Worm (Caenorhabditis elegans): ENCODE measurements around the gene R193.2.

The R193.2 gene

ce11 chrX:1148438-1148837 lies at the start of gene R193.2, which contains the start of gene R193.6:
R193.2 (minus strand) TSS chrX:1148585.
R193.6 (plus strand) TSS chrX:1148787.
- TF ChIP-seq him-1 (tag; optimal IDR thresholded peaks at IDR 0.05) (no peak), dao-5 (tag; optimal IDR thresholded peaks at IDR 0.05) (no peak)

ce11 chrX:1192848-1193247 lies 44.5 kb upstream of the R193.2 start, which contains the start of gene T13G4.1:
T13G4.1 (plus strand) TSS chrX:1193148.
- TF ChIP-seq W03F9.2 (tag; optimal IDR thresholded peaks at IDR 0.05) (no peak), him-1 (tag; optimal IDR thresholded peaks at IDR 0.05) (no peak), dao-5 (tag; optimal IDR thresholded peaks at IDR 0.05) (no peak)

ce11 chrX:1191582-1191981 lies 43.2 kb upstream of the R193.2 start, which contains the start of gene T13G4.4:
T13G4.4 (minus strand) TSS chrX:1191678.
- TF ChIP-seq him-1 (tag; optimal IDR thresholded peaks at IDR 0.05): no peak
- TF ChIP-seq W03F9.2 (tag; optimal IDR thresholded peaks at IDR 0.05): no peak
- no peak for TF ChIP-seq dao-5 (tag; optimal IDR thresholded peaks at IDR 0.05)

- TF ChIP-seq dao-5 (tag; optimal IDR thresholded peaks at IDR 0.05): no peak
- no peak for TF ChIP-seq W03F9.2 (tag; optimal IDR thresholded peaks at IDR 0.05)
- TF ChIP-seq him-1 (tag; optimal IDR thresholded peaks at IDR 0.05): no peak
Observed at ce11 chrX:1185474-1185873, 37.1 kb upstream of the R193.2 start.

ce11 chrX:1183985-1184384 lies 35.6 kb upstream of the R193.2 start:
- TF ChIP-seq W03F9.2 (tag; optimal IDR thresholded peaks at IDR 0.05): no peak
- no peak for TF ChIP-seq him-1 (tag; optimal IDR thresholded peaks at IDR 0.05)
- TF ChIP-seq dao-5 (tag; optimal IDR thresholded peaks at IDR 0.05): no peak

ce11 chrX:1183258-1183657 lies 34.9 kb upstream of the R193.2 start:
- TF ChIP-seq him-1 (tag; optimal IDR thresholded peaks at IDR 0.05): no peak
- no peak for TF ChIP-seq dao-5 (tag; optimal IDR thresholded peaks at IDR 0.05)
- TF ChIP-seq W03F9.2 (tag; optimal IDR thresholded peaks at IDR 0.05): no peak

ce11 chrX:1181271-1181958 lies 33.0 kb upstream of the R193.2 start:
- TF ChIP-seq W03F9.2 (tag; optimal IDR thresholded peaks at IDR 0.05) (no peak), dao-5 (tag; optimal IDR thresholded peaks at IDR 0.05) (no peak), him-1 (tag; optimal IDR thresholded peaks at IDR 0.05) (no peak)

DNA sequence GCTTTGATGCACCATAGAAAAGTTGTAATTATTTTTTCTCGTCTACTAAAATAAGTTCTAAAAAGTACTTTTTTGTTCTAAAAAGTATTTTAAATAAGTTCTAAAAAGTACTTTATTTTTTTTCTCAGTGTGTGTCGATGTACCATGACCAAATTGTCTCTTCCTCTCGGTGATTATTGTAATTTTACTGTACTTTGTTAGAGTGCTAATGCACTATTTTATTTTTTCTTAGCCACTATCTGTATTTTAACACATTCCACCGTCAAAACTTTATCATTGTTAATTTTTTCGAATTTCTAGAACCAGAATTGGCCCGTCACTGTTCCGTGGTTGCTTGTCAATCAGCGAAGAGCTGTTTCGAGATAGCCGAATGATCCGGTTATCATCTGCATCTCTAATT lies 31.6 kb upstream of the R193.2 start, which contains the start of gene hot-8:
Gene hot-8 (plus strand): TSS at position 301 of the 400 bp plus-strand sequence.
- TF ChIP-seq him-1 (tag; optimal IDR thresholded peaks at IDR 0.05) (no peak), W03F9.2 (tag; optimal IDR thresholded peaks at IDR 0.05) (no peak), dao-5 (tag; optimal IDR thresholded peaks at IDR 0.05) (no peak)

- TF ChIP-seq dao-5 (tag; optimal IDR thresholded peaks at IDR 0.05): no peak
- no peak for TF ChIP-seq him-1 (tag; optimal IDR thresholded peaks at IDR 0.05)
- no peak for TF ChIP-seq W03F9.2 (tag; optimal IDR thresholded peaks at IDR 0.05)
Observed at ce11 chrX:1172024-1172423, 23.6 kb upstream of the R193.2 start.

- TF ChIP-seq W03F9.2 (tag; optimal IDR thresholded peaks at IDR 0.05) (no peak), dao-5 (tag; optimal IDR thresholded peaks at IDR 0.05) (no peak), him-1 (tag; optimal IDR thresholded peaks at IDR 0.05) (no peak)
Observed at ce11 chrX:1171617-1172016, 23.2 kb upstream of the R193.2 start.

DNA sequence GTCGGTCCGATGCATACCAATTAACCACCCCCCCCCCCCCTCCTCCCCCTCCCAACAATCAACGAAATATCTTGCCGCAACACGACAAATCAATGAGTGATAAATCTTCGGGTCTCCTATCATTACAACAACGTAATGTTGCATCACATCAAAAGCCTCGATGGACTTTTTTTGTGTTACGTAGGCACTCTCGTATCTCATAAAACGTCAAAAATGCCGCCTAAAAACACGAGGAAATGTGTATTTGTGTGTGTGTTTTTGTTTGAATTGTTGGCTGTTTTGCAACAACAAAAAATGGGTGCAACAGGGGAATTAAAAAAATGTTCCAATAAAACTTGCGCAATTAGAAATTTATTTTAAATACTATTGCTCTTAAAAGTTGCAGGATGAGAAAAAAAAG lies 18.8 kb upstream of the R193.2 start:
- no peak for TF ChIP-seq dao-5 (tag; optimal IDR thresholded peaks at IDR 0.05)
- no peak for TF ChIP-seq W03F9.2 (tag; optimal IDR thresholded peaks at IDR 0.05)

- no peak for TF ChIP-seq dao-5 (tag; optimal IDR thresholded peaks at IDR 0.05)
- TF ChIP-seq him-1 (tag; optimal IDR thresholded peaks at IDR 0.05): no peak
- no peak for TF ChIP-seq W03F9.2 (tag; optimal IDR thresholded peaks at IDR 0.05)
Observed at ce11 chrX:1162019-1162418, 13.6 kb upstream of the R193.2 start, which contains the start of gene tmc-1. tmc-1 (plus strand) TSS chrX:1162207.

DNA sequence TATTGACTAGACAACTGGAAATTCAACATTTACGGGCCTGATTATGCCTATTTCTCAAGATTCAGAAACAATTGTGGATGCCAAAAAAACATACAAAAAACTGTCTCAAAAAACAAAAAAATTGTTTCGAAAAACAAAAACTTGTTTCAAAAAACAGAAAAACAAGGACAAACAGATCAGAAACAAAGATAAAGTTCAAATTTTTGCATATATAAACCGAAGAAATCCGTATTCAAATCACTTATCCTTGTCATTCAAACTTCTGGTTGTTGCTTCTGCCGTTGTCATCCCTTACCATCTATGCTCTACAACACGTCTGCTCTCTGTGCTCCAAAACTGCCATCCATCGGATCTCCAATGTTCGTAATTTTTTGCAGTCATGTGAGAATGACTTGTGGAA lies 6.3 kb upstream of the R193.2 start, which contains the start of gene R193.1:
Gene R193.1 (plus strand): TSS at position 301 of the 400 bp plus-strand sequence.
- TF ChIP-seq dao-5 (tag; optimal IDR thresholded peaks at IDR 0.05) (no peak), him-1 (tag; optimal IDR thresholded peaks at IDR 0.05) (no peak), W03F9.2 (tag; optimal IDR thresholded peaks at IDR 0.05) (no peak)

- TF ChIP-seq dao-5 (tag; optimal IDR thresholded peaks at IDR 0.05): no peak
- TF ChIP-seq him-1 (tag; optimal IDR thresholded peaks at IDR 0.05): no peak
- no peak for TF ChIP-seq W03F9.2 (tag; optimal IDR thresholded peaks at IDR 0.05)
Observed at ce11 chrX:1147394-1147793, 991 bp downstream of the R193.2 start.

- no peak for TF ChIP-seq him-1 (tag; optimal IDR thresholded peaks at IDR 0.05)
- TF ChIP-seq W03F9.2 (tag; optimal IDR thresholded peaks at IDR 0.05): no peak
- no peak for TF ChIP-seq dao-5 (tag; optimal IDR thresholded peaks at IDR 0.05)
Observed at ce11 chrX:1141617-1142016, 6.8 kb downstream of the R193.2 start.

Data from whole organism, L4/young adult.